Worm (Caenorhabditis elegans) whole organism, L2 larva: ENCODE results near the gene des-2.

ENCODE experiments used
- C34F6.9 ChIP-seq: fragments of 150-350 bp; optimal IDR thresholded peaks from 2 replicates; lab custom pipeline; 2014; ENCODE audit warnings: missing biosample characterization, missing genetic modification characterization
- F13H6.1 ChIP-seq: sonication (generic microtip); optimal IDR thresholded peaks from 2 replicates; lab custom pipeline; 2016; ENCODE audit warnings: missing genetic modification characterization, missing compliant biosample characterization
- R02D3.7 ChIP-seq: fragments of 150-350 bp; optimal IDR thresholded peaks from 2 replicates; lab custom pipeline; 2014; ENCODE audit warnings: missing biosample characterization, missing genetic modification characterization
- ZK546.5 ChIP-seq: sonication (generic microtip); optimal IDR thresholded peaks from 2 replicates; lab custom pipeline; 2017; ENCODE audit warnings: missing biosample characterization, missing genetic modification characterization
- alr-1 ChIP-seq: fragments of 150-350 bp; optimal IDR thresholded peaks from 2 replicates; lab custom pipeline; 2014; ENCODE audit warnings: missing biosample characterization, missing genetic modification characterization
- blmp-1 ChIP-seq: sonication (generic microtip); optimal IDR thresholded peaks from 2 replicates; lab custom pipeline; 2017; ENCODE audit warnings: missing genetic modification characterization, mild to moderate bottlenecking, missing compliant biosample characterization, antibody characterized with exemption, moderate library complexity; ENCODE audit not compliant: insufficient read depth
- ceh-16 ChIP-seq: fragments of 150-350 bp; optimal IDR thresholded peaks from 2 replicates; lab custom pipeline; 2014; ENCODE audit warnings: missing biosample characterization, missing genetic modification characterization
- ceh-82 ChIP-seq: fragments of 150-350 bp; optimal IDR thresholded peaks from 2 replicates; lab custom pipeline; 2014; ENCODE audit warnings: missing biosample characterization, missing genetic modification characterization
- crh-2 ChIP-seq: sonication (generic microtip); optimal IDR thresholded peaks from 2 replicates; lab custom pipeline; 2017; ENCODE audit warnings: missing biosample characterization, missing genetic modification characterization
- dmd-4 ChIP-seq: sonication (generic microtip); optimal IDR thresholded peaks from 2 replicates; lab custom pipeline; 2017; ENCODE audit warnings: missing biosample characterization, missing genetic modification characterization
- egl-27 ChIP-seq: sonication (generic microtip); optimal IDR thresholded peaks from 3 replicates; lab custom pipeline; 2017; ENCODE audit warnings: missing biosample characterization, missing genetic modification reagents, missing genetic modification characterization
- elt-1 ChIP-seq: fragments of 150-350 bp; optimal IDR thresholded peaks from 2 replicates; lab custom pipeline; 2014; ENCODE audit warnings: missing biosample characterization, missing genetic modification characterization
- elt-3 ChIP-seq: sonication (generic microtip); optimal IDR thresholded peaks from 2 replicates; lab custom pipeline; 2017; ENCODE audit warnings: missing biosample characterization, missing genetic modification characterization
- fos-1 ChIP-seq: fragments of 150-350 bp; optimal IDR thresholded peaks from 2 replicates; lab custom pipeline; 2014; ENCODE audit warnings: missing biosample characterization, missing genetic modification characterization
- gmeb-1 ChIP-seq: fragments of 150-350 bp; optimal IDR thresholded peaks from 2 replicates; lab custom pipeline; 2014; ENCODE audit warnings: missing biosample characterization, missing genetic modification characterization
- lin-11 ChIP-seq: fragments of 150-350 bp; sonication (generic microtip); optimal IDR thresholded peaks from 2 replicates; lab custom pipeline; 2014; ENCODE audit warnings: missing biosample characterization, missing genetic modification characterization, inconsistent platforms, mixed read lengths
- lin-13 ChIP-seq: fragments of 150-350 bp; optimal IDR thresholded peaks from 2 replicates; lab custom pipeline; 2014; ENCODE audit warnings: missing biosample characterization, missing genetic modification reagents, missing genetic modification characterization
- lin-39 ChIP-seq: fragments of 150-350 bp; optimal IDR thresholded peaks from 2 replicates; lab custom pipeline; 2014; ENCODE audit warnings: missing biosample characterization, missing genetic modification reagents, missing genetic modification characterization
- lsy-2 ChIP-seq, 2 experiments: fragments of 150-350 bp in 1 of 2; sonication (generic microtip) in 1 of 2; optimal IDR thresholded peaks; 2 replicates each; lab custom pipeline; 2014 to 2017; ENCODE audit warnings: missing biosample characterization in 2 of 2, missing genetic modification characterization in 2 of 2
- mab-5 ChIP-seq: fragments of 150-350 bp; optimal IDR thresholded peaks from 2 replicates; lab custom pipeline; 2014; ENCODE audit warnings: missing biosample characterization, missing genetic modification characterization
- mdl-1 ChIP-seq, 2 experiments: fragments of 150-350 bp in 1 of 2; sonication (generic microtip) in 1 of 2; optimal IDR thresholded peaks; 2 replicates each; lab custom pipeline; 2017; ENCODE audit warnings: missing biosample characterization in 2 of 2, missing genetic modification characterization in 2 of 2
- nhr-10 ChIP-seq: sonication (generic microtip); optimal IDR thresholded peaks from 2 replicates; lab custom pipeline; 2017; ENCODE audit warnings: missing biosample characterization, missing genetic modification characterization
- nhr-129 ChIP-seq: fragments of 150-350 bp; optimal IDR thresholded peaks from 2 replicates; lab custom pipeline; 2014; ENCODE audit warnings: missing biosample characterization, missing genetic modification characterization
- nhr-237 ChIP-seq: fragments of 150-350 bp; optimal IDR thresholded peaks from 2 replicates; lab custom pipeline; 2014; ENCODE audit warnings: missing biosample characterization, missing genetic modification characterization
- nhr-25 ChIP-seq: fragments of 150-350 bp; sonication (generic microtip); optimal IDR thresholded peaks from 3 replicates; lab custom pipeline; 2014; ENCODE audit warnings: missing biosample characterization, missing genetic modification characterization
- nhr-77 ChIP-seq: fragments of 150-350 bp; optimal IDR thresholded peaks from 2 replicates; lab custom pipeline; 2014; ENCODE audit warnings: missing biosample characterization, missing genetic modification characterization
- peb-1 ChIP-seq: fragments of 150-350 bp; optimal IDR thresholded peaks from 2 replicates; lab custom pipeline; 2014; ENCODE audit warnings: missing biosample characterization, missing genetic modification characterization
- skn-1 ChIP-seq: sonication (generic microtip); optimal IDR thresholded peaks from 2 replicates; lab custom pipeline; 2017; ENCODE audit warnings: missing biosample characterization, missing genetic modification characterization
- sma-3 ChIP-seq: sonication (generic microtip); optimal IDR thresholded peaks from 2 replicates; lab custom pipeline; 2016; ENCODE audit warnings: missing genetic modification reagents, missing genetic modification characterization, missing compliant biosample characterization
- sma-9 ChIP-seq, 2 experiments: fragments of 150-350 bp in 1 of 2; sonication (generic microtip) in 1 of 2; optimal IDR thresholded peaks; 2 replicates each; lab custom pipeline; 2014 to 2016; ENCODE audit warnings: missing genetic modification characterization in 2 of 2, mild to moderate bottlenecking in 1 of 2, missing biosample characterization in 1 of 2, missing compliant biosample characterization in 1 of 2, missing genetic modification reagents in 1 of 2, moderate library complexity in 1 of 2
- snpc-4 ChIP-seq: fragments of 150-350 bp; optimal IDR thresholded peaks from 2 replicates; lab custom pipeline; 2014; ENCODE audit warnings: missing biosample characterization, missing genetic modification characterization
- unc-39 ChIP-seq: fragments of 150-350 bp; optimal IDR thresholded peaks from 2 replicates; lab custom pipeline; 2014; ENCODE audit warnings: missing biosample characterization, missing genetic modification characterization
- unc-55 ChIP-seq: fragments of 150-350 bp; sonication (generic microtip); optimal IDR thresholded peaks from 3 replicates; lab custom pipeline; 2014; ENCODE audit warnings: missing biosample characterization, missing genetic modification reagents, missing genetic modification characterization
- zag-1 ChIP-seq: fragments of 150-350 bp; optimal IDR thresholded peaks from 2 replicates; lab custom pipeline; 2014; ENCODE audit warnings: missing biosample characterization, missing genetic modification characterization
- ztf-1 ChIP-seq: fragments of 200-800 bp; sonication (Bioruptor generic); conservative IDR thresholded peaks from 2 replicates; pipeline ENCODE4 v1.3.6; 2022; ENCODE audit warnings: missing genetic modification characterization, missing compliant biosample characterization
- ztf-11 ChIP-seq: sonication (generic microtip); optimal IDR thresholded peaks from 2 replicates; lab custom pipeline; 2017; ENCODE audit warnings: missing biosample characterization, missing genetic modification characterization

des-2 gene

ce11 chrV:11439202-11439601 lies 17.7 kb upstream of the des-2 start:
- TF ChIP-seq peb-1 (no peak), skn-1 (tag; lab: Kevin White, UChicago) (no peak), lin-13 (GFP tag; lab: Kevin White, UChicago) (no peak), ztf-1 (no peak), sma-9 (GFP tag; optimal IDR thresholded peaks at IDR 0.05; lab: Kevin White, UChicago) (no peak), sma-9 (tag; optimal IDR thresholded peaks at IDR 0.05; lab: Kevin White, UChicago) (no peak), lsy-2 (tag; optimal IDR thresholded peaks at IDR 0.05; lab: Kevin White, UChicago) (no peak), R02D3.7 (tag; lab: Kevin White, UChicago) (no peak), crh-2 (tag; lab: Kevin White, UChicago) (no peak), nhr-237 (no peak), zag-1 (tag; lab: Kevin White, UChicago) (no peak), lin-39 (tag; lab: Kevin White, UChicago) (no peak), elt-1 (tag; lab: Kevin White, UChicago) (no peak)

- no peak for TF ChIP-seq fos-1
- TF ChIP-seq gmeb-1 (tag; lab: Kevin White, UChicago): no peak
- no peak for TF ChIP-seq egl-27 (tag; lab: Kevin White, UChicago)
- no peak for TF ChIP-seq nhr-237
- TF ChIP-seq ztf-11 (tag; lab: Kevin White, UChicago): no peak
- no peak for TF ChIP-seq nhr-129 (tag; lab: Kevin White, UChicago)
- TF ChIP-seq F13H6.1 (tag; lab: Kevin White, UChicago): no peak
- TF ChIP-seq ztf-1: no peak
- no peak for TF ChIP-seq ceh-16 (tag; lab: Kevin White, UChicago)
- TF ChIP-seq C34F6.9 (tag; lab: Kevin White, UChicago): no peak
- TF ChIP-seq skn-1 (tag; lab: Kevin White, UChicago): no peak
- TF ChIP-seq unc-55 (GFP tag; lab: Kevin White, UChicago): no peak
- no peak for TF ChIP-seq ZK546.5 (tag; lab: Kevin White, UChicago)
- no peak for TF ChIP-seq R02D3.7 (tag; lab: Kevin White, UChicago)
These were observed 17.0 kb upstream of the des-2 start, which contains the start of gene dmsr-1 for ce11 chrV:11438464-11438863. Gene dmsr-1, plus strand, starts transcription at chrV:11438764.

ce11 chrV:11436407-11436806 lies 14.9 kb upstream of the des-2 start:
- TF ChIP-seq gmeb-1 (tag; lab: Kevin White, UChicago) (no peak), F13H6.1 (tag; lab: Kevin White, UChicago) (no peak), ceh-16 (tag; lab: Kevin White, UChicago) (no peak), mab-5 (no peak), dmd-4 (tag; lab: Kevin White, UChicago) (no peak), ztf-11 (tag; lab: Kevin White, UChicago) (no peak), nhr-25 (no peak), lin-39 (tag; lab: Kevin White, UChicago) (no peak), nhr-237 (no peak), lin-11 (tag; lab: Kevin White, UChicago) (no peak), unc-39 (tag; lab: Kevin White, UChicago) (no peak), blmp-1 (tag; lab: Kevin White, UChicago) (no peak), unc-55 (GFP tag; lab: Kevin White, UChicago) (no peak), R02D3.7 (tag; lab: Kevin White, UChicago) (no peak), lin-13 (GFP tag; lab: Kevin White, UChicago) (no peak), sma-3 (no peak), alr-1 (tag; lab: Kevin White, UChicago) (no peak)

ce11 chrV:11435242-11435641 lies 13.7 kb upstream of the des-2 start:
- TF ChIP-seq unc-55 (GFP tag; lab: Kevin White, UChicago): no peak
- no peak for TF ChIP-seq elt-3
- TF ChIP-seq fos-1: no peak
- no peak for TF ChIP-seq sma-3
- TF ChIP-seq lin-11 (tag; lab: Kevin White, UChicago): no peak
- TF ChIP-seq C34F6.9 (tag; lab: Kevin White, UChicago): no peak
- no peak for TF ChIP-seq nhr-10 (tag; lab: Kevin White, UChicago)
- no peak for TF ChIP-seq skn-1 (tag; lab: Kevin White, UChicago)
- no peak for TF ChIP-seq nhr-77 (tag; lab: Kevin White, UChicago)
- TF ChIP-seq R02D3.7 (tag; lab: Kevin White, UChicago): no peak
- TF ChIP-seq elt-1 (tag; lab: Kevin White, UChicago): no peak
- TF ChIP-seq snpc-4 (tag; lab: Kevin White, UChicago): no peak
- no peak for TF ChIP-seq lsy-2 (tag; optimal IDR thresholded peaks at IDR 0.05; lab: Kevin White, UChicago)
- TF ChIP-seq ceh-82 (tag; lab: Kevin White, UChicago): no peak
- TF ChIP-seq mdl-1 (tag; optimal IDR thresholded peaks at IDR 0.05; lab: Kevin White, UChicago): no peak
